Fruit fly (Drosophila melanogaster) whole organism, embryonic: ENCODE results near the gene alpha-Est8.
A peak's percentile ranks its signal among the peaks of the same experiment; 100 is the strongest.

Source experiments
- CG10366 ChIP-seq: fragments of 200-800 bp; sonication (Bioruptor generic); IDR thresholded peaks from 2 replicates; pipeline ENCODE4 v1.3.6; 2022; ENCODE audit warnings: missing biosample characterization, missing genetic modification characterization
- CG12155 ChIP-seq: fragments of 200-800 bp; sonication (Bioruptor generic); optimal IDR thresholded peaks from 3 replicates; lab custom pipeline; 2016; ENCODE audit warnings: missing biosample characterization, missing genetic modification characterization
- CG12219 ChIP-seq: fragments of 200-800 bp; sonication (Bioruptor generic); optimal IDR thresholded peaks from 3 replicates; lab custom pipeline; 2018; ENCODE audit warnings: missing biosample characterization, mild to moderate bottlenecking, missing genetic modification characterization
- CG13424 ChIP-seq: fragments of 200-800 bp; sonication (Bioruptor generic); optimal IDR thresholded peaks from 2 replicates; lab custom pipeline; 2019; ENCODE audit warnings: missing biosample characterization, mild to moderate bottlenecking, missing genetic modification characterization, moderate library complexity
- CG13624 ChIP-seq: fragments of 200-800 bp; sonication (Bioruptor generic); optimal IDR thresholded peaks from 2 replicates; lab custom pipeline; 2016; ENCODE audit warnings: missing biosample characterization, missing genetic modification characterization
- CG14014 ChIP-seq: fragments of 200-800 bp; sonication (Bioruptor generic); IDR thresholded peaks from 2 replicates; pipeline ENCODE4 v1.3.6; 2022; ENCODE audit warnings: missing biosample characterization, missing genetic modification characterization
- CG15011 ChIP-seq: fragments of 200-800 bp; sonication (Bioruptor generic); optimal IDR thresholded peaks from 3 replicates; lab custom pipeline; 2018; ENCODE audit warnings: missing biosample characterization, mild to moderate bottlenecking, missing genetic modification characterization
- CG15073 ChIP-seq: fragments of 200-800 bp; sonication (Bioruptor generic); optimal IDR thresholded peaks from 2 replicates; lab custom pipeline; 2016; ENCODE audit warnings: missing biosample characterization, missing genetic modification characterization
- CG15269 ChIP-seq: fragments of 200-800 bp; sonication (Bioruptor generic); optimal IDR thresholded peaks from 2 replicates; lab custom pipeline; 2018; ENCODE audit warnings: missing biosample characterization, mild to moderate bottlenecking, missing genetic modification characterization, moderate library complexity
- CG17359 ChIP-seq: fragments of 200-800 bp; sonication (Bioruptor generic); optimal IDR thresholded peaks from 3 replicates; lab custom pipeline; 2018; ENCODE audit warnings: missing biosample characterization, mild to moderate bottlenecking, missing genetic modification characterization, moderate library complexity
- CG30431 ChIP-seq: fragments of 200-800 bp; sonication (Bioruptor generic); optimal IDR thresholded peaks from 2 replicates; lab custom pipeline; 2017; ENCODE audit warnings: missing biosample characterization, missing genetic modification characterization
- CG32532 ChIP-seq: fragments of 200-800 bp; sonication (Bioruptor generic); IDR thresholded peaks from 2 replicates; pipeline ENCODE4 v1.3.6; 2022; ENCODE audit warnings: missing biosample characterization, missing genetic modification characterization
- CG32767 ChIP-seq: fragments of 200-800 bp; sonication (Bioruptor generic); IDR thresholded peaks from 2 replicates; pipeline ENCODE4 v1.3.6; 2022; ENCODE audit warnings: missing biosample characterization, missing genetic modification characterization
- CG6272 ChIP-seq: fragments of 200-800 bp; sonication (Bioruptor generic); IDR thresholded peaks from 2 replicates; pipeline ENCODE4 v1.3.6; 2022; ENCODE audit warnings: missing biosample characterization, missing genetic modification characterization
- CG6689 ChIP-seq: fragments of 200-800 bp; sonication (Bioruptor generic); IDR thresholded peaks from 2 replicates; pipeline ENCODE4 v1.3.6; 2022; ENCODE audit warnings: missing biosample characterization, missing genetic modification characterization
- CG7839 ChIP-seq: fragments of 200-800 bp; sonication (Bioruptor generic); optimal IDR thresholded peaks from 3 replicates; lab custom pipeline; 2018; ENCODE audit warnings: missing biosample characterization, mild to moderate bottlenecking, missing genetic modification characterization, moderate library complexity
- CTCF ChIP-seq: fragments of 200-800 bp; sonication (Bioruptor generic); optimal IDR thresholded peaks from 2 replicates; lab custom pipeline; 2017; ENCODE audit warnings: missing biosample characterization, mild to moderate bottlenecking, missing genetic modification characterization, moderate library complexity
- Gug ChIP-seq: fragments of 200-800 bp; sonication (Bioruptor generic); IDR thresholded peaks from 4 replicates; pipeline ENCODE4 v1.3.6; 2022; ENCODE audit warnings: missing biosample characterization, missing genetic modification characterization
- H15 ChIP-seq: fragments of 200-800 bp; sonication (Bioruptor generic); IDR thresholded peaks from 3 replicates; pipeline ENCODE4 v1.3.6; 2022; ENCODE audit warnings: missing biosample characterization, missing genetic modification characterization
- Hmr ChIP-seq: fragments of 200-800 bp; sonication (Bioruptor generic); optimal IDR thresholded peaks from 3 replicates; lab custom pipeline; 2017; ENCODE audit warnings: mild to moderate bottlenecking, missing biosample characterization, missing genetic modification reagents, missing genetic modification characterization
- MBD-R2 ChIP-seq: fragments of 200-800 bp; sonication (Bioruptor generic); IDR thresholded peaks from 2 replicates; pipeline ENCODE4 v1.3.6; 2022; ENCODE audit warnings: missing biosample characterization, missing genetic modification characterization
- Med ChIP-seq: fragments of 200-800 bp; sonication (Bioruptor generic); peaks from one replicate; lab custom pipeline; 2016; ENCODE audit warnings: missing biosample characterization, missing genetic modification characterization, mild to moderate bottlenecking, inconsistent platforms, moderate library complexity
- NK7.1 ChIP-seq: fragments of 200-800 bp; sonication (Bioruptor generic); optimal IDR thresholded peaks from 3 replicates; lab custom pipeline; 2016; ENCODE audit warnings: missing biosample characterization, missing genetic modification characterization
- Nf-YA ChIP-seq: fragments of 200-800 bp; sonication (Bioruptor generic); IDR thresholded peaks from 2 replicates; pipeline ENCODE4 v1.3.6; 2022; ENCODE audit warnings: missing biosample characterization, missing genetic modification characterization
- NfI ChIP-seq: fragments of 200-800 bp; sonication (Bioruptor generic); optimal IDR thresholded peaks from 3 replicates; lab custom pipeline; 2018; ENCODE audit warnings: missing biosample characterization, mild to moderate bottlenecking, missing genetic modification characterization, moderate library complexity
- Opbp ChIP-seq: fragments of 200-800 bp; sonication (Bioruptor generic); IDR thresholded peaks from 3 replicates; pipeline ENCODE4 v1.3.6; 2022; ENCODE audit warnings: missing biosample characterization, missing genetic modification characterization; ENCODE audit not compliant: partially characterized antibody
- Ssrp ChIP-seq: fragments of 200-800 bp; sonication (Bioruptor generic); optimal IDR thresholded peaks from 2 replicates; lab custom pipeline; 2018; ENCODE audit warnings: missing biosample characterization, mild to moderate bottlenecking, missing genetic modification characterization, moderate library complexity
- Tbp ChIP-seq: fragments of >200 bp; optimal IDR thresholded peaks from 2 replicates; lab custom pipeline; 2018; ENCODE audit warnings: missing biosample characterization, missing genetic modification characterization
- Xbp1 ChIP-seq: fragments of 200-800 bp; sonication (Bioruptor generic); optimal IDR thresholded peaks from 3 replicates; lab custom pipeline; 2016; ENCODE audit warnings: missing biosample characterization, mild to moderate bottlenecking, missing genetic modification characterization
- al ChIP-seq: fragments of 200-800 bp; sonication (Bioruptor generic); IDR thresholded peaks from 2 replicates; pipeline ENCODE4 v1.3.6; 2022; ENCODE audit warnings: missing biosample characterization, missing genetic modification characterization
- amos ChIP-seq: fragments of 200-800 bp; sonication (Bioruptor generic); IDR thresholded peaks from 2 replicates; pipeline ENCODE4 v1.3.6; 2022; ENCODE audit warnings: missing biosample characterization, missing genetic modification characterization; ENCODE audit not compliant: partially characterized antibody
- ara ChIP-seq: fragments of 200-800 bp; sonication (Bioruptor generic); IDR thresholded peaks from 2 replicates; pipeline ENCODE4 v1.3.6; 2022; ENCODE audit warnings: missing biosample characterization, missing genetic modification characterization
- ato ChIP-seq: fragments of 200-800 bp; sonication (Bioruptor generic); IDR thresholded peaks from 2 replicates; pipeline ENCODE4 v1.3.6; 2022; ENCODE audit warnings: missing biosample characterization, missing genetic modification characterization; ENCODE audit not compliant: partially characterized antibody
- bcd ChIP-seq: fragments of 200-800 bp; sonication (Bioruptor generic); optimal IDR thresholded peaks from 2 replicates; lab custom pipeline; 2017; ENCODE audit warnings: missing biosample characterization, mild to moderate bottlenecking, missing genetic modification characterization
- bowl ChIP-seq: fragments of 200-800 bp; sonication (Bioruptor generic); IDR thresholded peaks from 2 replicates; pipeline ENCODE4 v1.3.6; 2022; ENCODE audit warnings: missing biosample characterization, missing genetic modification characterization
- bsh ChIP-seq, 2 experiments: fragments of 200-800 bp; sonication (Bioruptor generic); optimal IDR thresholded peaks; 2 replicates each; lab custom pipeline; 2017 to 2018; ENCODE audit warnings: mild to moderate bottlenecking in 2 of 2, missing biosample characterization in 2 of 2, missing genetic modification characterization in 2 of 2, moderate library complexity in 1 of 2
- danr ChIP-seq: fragments of 200-800 bp; sonication (Bioruptor generic); IDR thresholded peaks from 2 replicates; pipeline ENCODE4 v1.3.6; 2022; ENCODE audit warnings: missing biosample characterization, missing genetic modification characterization
- esg ChIP-seq: fragments of 200-800 bp; sonication (Bioruptor generic); conservative IDR thresholded peaks from 2 replicates; pipeline ENCODE4 v1.3.6; 2022; ENCODE audit warnings: missing biosample characterization, missing genetic modification characterization
- ewg ChIP-seq: fragments of 200-800 bp; sonication (Bioruptor generic); optimal IDR thresholded peaks from 3 replicates; lab custom pipeline; 2017; ENCODE audit warnings: mild to moderate bottlenecking, missing biosample characterization, missing genetic modification reagents, missing genetic modification characterization
- gem ChIP-seq: fragments of 200-800 bp; sonication (Bioruptor generic); optimal IDR thresholded peaks from 2 replicates; lab custom pipeline; 2019; ENCODE audit warnings: missing biosample characterization, mild to moderate bottlenecking, missing genetic modification characterization, moderate library complexity
- grau ChIP-seq: fragments of 200-800 bp; optimal IDR thresholded peaks from 3 replicates; lab custom pipeline; 2019; ENCODE audit warnings: missing biosample characterization, mild to moderate bottlenecking, missing genetic modification characterization, moderate library complexity
- ken ChIP-seq: fragments of 200-800 bp; sonication (Bioruptor generic); IDR thresholded peaks from 3 replicates; pipeline ENCODE4 v1.3.6; 2022; ENCODE audit warnings: missing biosample characterization, missing genetic modification characterization
- lmd ChIP-seq: fragments of 200-800 bp; sonication (Bioruptor generic); IDR thresholded peaks from 2 replicates; pipeline ENCODE4 v1.3.6; 2022; ENCODE audit warnings: missing biosample characterization, missing genetic modification characterization
- nmo ChIP-seq: fragments of 200-800 bp; sonication (Bioruptor generic); optimal IDR thresholded peaks from 2 replicates; lab custom pipeline; 2018; ENCODE audit warnings: missing biosample characterization, mild to moderate bottlenecking, missing genetic modification characterization, moderate library complexity
- pan ChIP-seq, 4 experiments: fragments of >200 bp in 3 of 4; fragments of 200-800 bp in 1 of 4; sonication (Bioruptor generic) in 1 of 4; optimal IDR thresholded peaks in 3 of 4; IDR thresholded peaks in 1 of 4; 2 replicates each; pipeline versions ENCODE4 v1.3.6 to Lab custom; 2017 to 2022; ENCODE audit warnings: missing biosample characterization in 2 of 4, missing genetic modification characterization in 2 of 4, mixed read lengths in 1 of 4
- prd ChIP-seq, 3 experiments: fragments of >200 bp in 2 of 3; fragments of 200-800 bp in 1 of 3; sonication (Bioruptor generic) in 1 of 3; optimal IDR thresholded peaks in 2 of 3; IDR thresholded peaks in 1 of 3; 2 replicates in 2 of 3; 3 replicates in 1 of 3; pipeline versions ENCODE4 v1.3.6 to Lab custom; 2017 to 2022; ENCODE audit warnings: missing biosample characterization in 1 of 3, missing genetic modification characterization in 1 of 3
- sens ChIP-seq: fragments of 200-800 bp; sonication (Bioruptor generic); peaks from one replicate; lab custom pipeline; 2016; ENCODE audit warnings: missing biosample characterization, missing genetic modification characterization
- slou ChIP-seq: fragments of 200-800 bp; sonication (Bioruptor generic); optimal IDR thresholded peaks from 3 replicates; lab custom pipeline; 2016; ENCODE audit warnings: missing biosample characterization, missing genetic modification characterization
- twi ChIP-seq: fragments of 200-800 bp; optimal IDR thresholded peaks from 2 replicates; lab custom pipeline; 2019; ENCODE audit warnings: missing biosample characterization, mild to moderate bottlenecking, missing genetic modification characterization, moderate library complexity
- z ChIP-seq: fragments of 200-800 bp; sonication (Bioruptor generic); IDR thresholded peaks from 3 replicates; pipeline ENCODE4 v1.3.6; 2022; ENCODE audit warnings: missing biosample characterization, missing genetic modification characterization

alpha-Est8 gene

dm6 chr3R:7500513-7500912 is 15.0 kb downstream of the alpha-Est8 start (continued):
- TF ChIP-seq al (peak; percentile 44; the same call in 1 of the 2 replicates), bowl (no peak), Nf-YA (GFP tag; lab: Robert Waterston, UW) (0 out of 2 replicates have a peak, but pooled peaks have one; percentile 9), ara (GFP tag; lab: Robert Waterston, UW) (no peak), CG6689 (GFP tag; lab: Robert Waterston, UW) (peak; percentile 30; the same call in 1 of the 2 replicates), CG14014 (GFP tag; lab: Robert Waterston, UW) (peak; percentile 42; the same call in 1 of the 2 replicates), CG15011 (GFP tag; lab: Kevin White, UChicago) (no peak), ken (GFP tag; lab: Robert Waterston, UW) (no peak), esg (GFP tag; lab: Robert Waterston, UW) (0 out of 2 replicates have a peak, but pooled peaks have one; percentile 20), grau (tag; lab: Kevin White, UChicago) (peak; percentile 44), CG15073 (GFP tag; lab: Kevin White, UChicago) (no peak), CG13424 (peak; percentile 14), danr (GFP tag; lab: Robert Waterston, UW) (no peak), CG32532 (GFP tag; lab: Robert Waterston, UW) (peak; percentile 57), amos (GFP tag; lab: Robert Waterston, UW) (no peak), CG32767 (0 out of 2 replicates have a peak, but pooled peaks have one; percentile 40), Ssrp (tag; lab: Kevin White, UChicago) (no peak), pan (optimal IDR thresholded peaks at IDR 0.05; lab: Kevin White, UChicago) (no peak), pan (GFP tag; optimal IDR thresholded peaks at IDR 0.05 in 1 of 2, IDR thresholded peaks at IDR 0.05 in 1 of 2) (peak in 1 of 2 experiments; percentile 32), CG30431 (no peak), ewg (GFP tag; lab: Kevin White, UChicago) (no peak), CG6272 (GFP tag; lab: Robert Waterston, UW) (0 out of 2 replicates have a peak, but pooled peaks have one; percentile 12), sens (GFP tag; lab: Kevin White, UChicago) (peak; percentile 82), Tbp (no peak), ato (GFP tag; lab: Robert Waterston, UW) (no peak), Xbp1 (GFP tag; lab: Kevin White, UChicago) (peak; percentile 31), CG7839 (tag; lab: Kevin White, UChicago) (peak; percentile 49), gem (tag; lab: Kevin White, UChicago) (peak; percentile 47), CTCF (no peak), z (no peak), CG13624 (GFP tag; lab: Kevin White, UChicago) (peak; percentile 33), MBD-R2 (no peak), NK7.1 (GFP tag; lab: Kevin White, UChicago) (no peak), CG12219 (GFP tag; lab: Kevin White, UChicago) (no peak), Opbp (GFP tag; lab: Robert Waterston, UW) (no peak), bsh (GFP tag; optimal IDR thresholded peaks at IDR 0.05; lab: Kevin White, UChicago) (no peak), Gug (GFP tag; lab: Robert Waterston, UW) (no peak), bcd (GFP tag; lab: Kevin White, UChicago) (peak; percentile 17), lmd (GFP tag; lab: Robert Waterston, UW) (peak; percentile 24; the same call in 1 of the 2 replicates), NfI (GFP tag; lab: Kevin White, UChicago) (peak; percentile 29), CG12155 (GFP tag; lab: Kevin White, UChicago) (peak; percentile 42), slou (peak; percentile 18), CG17359 (tag; lab: Kevin White, UChicago) (no peak), CG10366 (GFP tag; lab: Robert Waterston, UW) (peak; percentile 51), prd (optimal IDR thresholded peaks at IDR 0.05; lab: Kevin White, UChicago) (no peak), prd (GFP tag; IDR thresholded peaks at IDR 0.05; lab: Robert Waterston, UW) (peak; percentile 31; the same call in 2 of the 3 replicates), nmo (GFP tag; lab: Kevin White, UChicago) (peak; percentile 16), H15 (peak; percentile 25; the same call in 1 of the 3 replicates), Med (peak; percentile 84), twi (tag; lab: Kevin White, UChicago) (no peak), CG15269 (tag; lab: Kevin White, UChicago) (peak; percentile 27), Hmr (GFP tag; lab: Kevin White, UChicago) (peak; percentile 37)
